Worm (Caenorhabditis elegans): Measurements from ENCODE around the gene zip-7.

Gene zip-7

ce11 chrIV:16533361-16533760 is 27.9 kb upstream of the zip-7 start, which contains the start of gene Y51H4A.6:
TSS of gene Y51H4A.6 (plus strand) at chrIV:16533661.
- TF ChIP-seq ceh-28 (tag; optimal IDR thresholded peaks at IDR 0.05) (no peak), vab-7 (GFP tag; IDR thresholded peaks at IDR 0.05) (no peak), arid-1 (GFP tag; conservative IDR thresholded peaks at IDR 0.05) (no peak), mdt-29 (GFP tag; IDR thresholded peaks at IDR 0.05) (no peak), spr-3 (GFP tag; optimal IDR thresholded peaks at IDR 0.05) (no peak), zip-11 (GFP tag; IDR thresholded peaks at IDR 0.05) (no peak), aly-2 (tag; optimal IDR thresholded peaks at IDR 0.05) (no peak), lin-38 (GFP tag; IDR thresholded peaks at IDR 0.05) (no peak), madf-9 (GFP tag; conservative IDR thresholded peaks at IDR 0.05) (no peak), tag-97 (GFP tag; IDR thresholded peaks at IDR 0.05) (no peak), dmd-8 (GFP tag; IDR thresholded peaks at IDR 0.05) (no peak), ceh-32 (tag; optimal IDR thresholded peaks at IDR 0.05; ENCODE audit: poor library complexity) (no peak)

ce11 chrIV:16528375-16528774 is 22.9 kb upstream of the zip-7 start, which contains the start of gene Y51H4A.937:
TSS of gene Y51H4A.937 (plus strand) at chrIV:16528675.
- no peak for TF ChIP-seq ztf-7 (tag; optimal IDR thresholded peaks at IDR 0.05)
- peak; percentile 84 for TF ChIP-seq aha-1 (tag)

ce11 chrIV:16526038-16526437 is 20.6 kb upstream of the zip-7 start, which contains the start of gene Y51H4A.5:
TSS of gene Y51H4A.5 (minus strand) at chrIV:16526138.
- TF ChIP-seq snpc-1.2 (GFP tag; IDR thresholded peaks at IDR 0.05), result peak; percentile 57; the same call in 1 of the 2 replicates
- TF ChIP-seq ama-1 (optimal IDR thresholded peaks at IDR 0.05), result no peak
- TF ChIP-seq nhr-11 (tag; optimal IDR thresholded peaks at IDR 0.05), result no peak
- TF ChIP-seq hlh-11 (tag; optimal IDR thresholded peaks at IDR 0.05), result no peak

ce11 chrIV:16525018-16525417 is 19.5 kb upstream of the zip-7 start:
- TF ChIP-seq mxl-3 (GFP tag; optimal IDR thresholded peaks at IDR 0.05) (no peak), Y105C5A.15 (GFP tag; IDR thresholded peaks at IDR 0.05) (no peak), hlh-11 (tag; optimal IDR thresholded peaks at IDR 0.05) (no peak), fkh-10 (GFP tag; optimal IDR thresholded peaks at IDR 0.05) (no peak), dmd-6 (GFP tag; IDR thresholded peaks at IDR 0.05) (no peak), mep-1 (tag; optimal IDR thresholded peaks at IDR 0.05) (no peak), nhr-41 (GFP tag; IDR thresholded peaks at IDR 0.05) (no peak), dve-1 (tag; optimal IDR thresholded peaks at IDR 0.05; ENCODE audit: insufficient read depth) (peak; percentile 35), lin-38 (GFP tag; IDR thresholded peaks at IDR 0.05) (no peak), hmg-1.1 (GFP tag; IDR thresholded peaks at IDR 0.05) (no peak), nhr-76 (tag; optimal IDR thresholded peaks at IDR 0.05) (no peak), aly-2 (tag; optimal IDR thresholded peaks at IDR 0.05) (no peak), sdz-12 (GFP tag; optimal IDR thresholded peaks at IDR 0.05) (no peak), Y5F2A.4 (GFP tag; optimal IDR thresholded peaks at IDR 0.05) (no peak), tag-97 (GFP tag; IDR thresholded peaks at IDR 0.05) (no peak), daf-19 (GFP tag; conservative IDR thresholded peaks at IDR 0.05) (no peak), ztf-11 (tag; optimal IDR thresholded peaks at IDR 0.05) (no peak), daf-16 (GFP tag; optimal IDR thresholded peaks at IDR 0.05) (no peak), daf-16 (tag; optimal IDR thresholded peaks at IDR 0.05) (peak; percentile 38), pqm-1 (tag; optimal IDR thresholded peaks at IDR 0.05) (peak; percentile 57), tra-1 (GFP tag; IDR thresholded peaks at IDR 0.05) (no peak), R02D3.7 (tag; optimal IDR thresholded peaks at IDR 0.05) (no peak), zfp-2 (tag; optimal IDR thresholded peaks at IDR 0.05) (no peak), lin-15B (tag; optimal IDR thresholded peaks at IDR 0.05) (no peak), zip-11 (GFP tag; IDR thresholded peaks at IDR 0.05) (no peak), ceh-82 (tag; optimal IDR thresholded peaks at IDR 0.05) (no peak), F26F4.8 (GFP tag; conservative IDR thresholded peaks at IDR 0.05) (no peak), F37D6.2 (tag; optimal IDR thresholded peaks at IDR 0.05) (no peak), D1046.2 (GFP tag; IDR thresholded peaks at IDR 0.05) (no peak), ces-1 (GFP tag; optimal IDR thresholded peaks at IDR 0.05) (no peak), snpc-1.2 (GFP tag; IDR thresholded peaks at IDR 0.05) (0 out of 2 replicates have a peak, but pooled peaks have one; percentile 43), Y75B8A.6 (GFP tag; IDR thresholded peaks at IDR 0.05) (no peak)

Measured in whole organism, L4 larva.